Fruit fly (Drosophila melanogaster): ENCODE data around the gene Rat1.

The Rat1 gene

DNA sequence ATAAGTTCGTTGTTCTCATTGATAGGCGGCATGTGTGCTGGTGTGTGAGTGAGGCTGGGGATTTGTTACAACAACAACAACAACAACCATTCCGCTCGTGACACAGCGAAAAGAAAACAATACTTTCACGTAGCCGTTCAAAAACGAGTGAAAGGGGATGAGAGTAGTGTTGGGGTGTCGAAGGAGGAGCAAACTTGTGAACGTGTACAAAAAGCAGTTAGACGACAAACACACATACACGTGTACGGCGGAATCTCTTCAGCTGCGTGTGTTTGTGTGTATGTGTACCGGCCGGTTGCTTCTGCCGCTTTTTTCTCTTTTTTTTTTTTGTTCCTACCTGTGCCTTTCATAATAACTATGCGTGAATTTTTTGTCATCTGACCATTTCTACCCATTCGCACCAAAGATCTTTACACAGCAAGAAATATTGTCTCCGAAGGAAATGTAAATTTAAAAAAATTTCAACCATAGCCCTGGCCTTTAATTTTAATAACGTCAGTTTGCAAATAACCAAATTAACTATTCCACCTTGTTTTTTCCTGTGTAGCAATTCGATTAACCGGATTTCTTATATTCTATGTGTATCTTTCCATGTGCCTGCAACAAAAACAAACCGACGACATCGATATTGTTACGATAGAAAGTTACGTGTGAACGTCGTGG lies 14.3 kb downstream of the Rat1 start (continued):
- TF ChIP-seq Hr38 (GFP tag; optimal IDR thresholded peaks at IDR 0.05), result peak; percentile 41
- TF ChIP-seq Eip75B (GFP tag; optimal IDR thresholded peaks at IDR 0.05), result no peak
- TF ChIP-seq CG6808 (GFP tag; optimal IDR thresholded peaks at IDR 0.05), result peak; percentile 68
- TF ChIP-seq CG4318 (GFP tag; optimal IDR thresholded peaks at IDR 0.05), result peak; percentile 74
- peak; percentile 70 for TF ChIP-seq Lpt (GFP tag; optimal IDR thresholded peaks at IDR 0.05)
- TF ChIP-seq CG6163 (GFP tag; IDR thresholded peaks at IDR 0.05), result no peak; the same call in 1 of the 3 replicates
- no peak for TF ChIP-seq CG16779 (tag; optimal IDR thresholded peaks at IDR 0.05)
- peak; percentile 55 for TF ChIP-seq CG11902 (GFP tag; optimal IDR thresholded peaks at IDR 0.05)
- peak; percentile 81 for TF ChIP-seq topi (GFP tag; optimal IDR thresholded peaks at IDR 0.05)
- TF ChIP-seq Ets21C (GFP tag; optimal IDR thresholded peaks at IDR 0.05), result peak; percentile 69
- no peak for TF ChIP-seq CG3919 (GFP tag; optimal IDR thresholded peaks at IDR 0.05)
- TF ChIP-seq lz (GFP tag; optimal IDR thresholded peaks at IDR 0.05), result peak; percentile 78
- TF ChIP-seq Hr39 (GFP tag; optimal IDR thresholded peaks at IDR 0.05), result peak; percentile 77
- TF ChIP-seq CG3032 (tag; optimal IDR thresholded peaks at IDR 0.05), result peak; percentile 78
- no peak for TF ChIP-seq fd85E (GFP tag; optimal IDR thresholded peaks at IDR 0.05)
- TF ChIP-seq dsx (GFP tag; optimal IDR thresholded peaks at IDR 0.05; ENCODE audit: poor library complexity, severe bottlenecking), result peak; percentile 78
- no peak for TF ChIP-seq Smox (GFP tag; optimal IDR thresholded peaks at IDR 0.05)

DNA sequence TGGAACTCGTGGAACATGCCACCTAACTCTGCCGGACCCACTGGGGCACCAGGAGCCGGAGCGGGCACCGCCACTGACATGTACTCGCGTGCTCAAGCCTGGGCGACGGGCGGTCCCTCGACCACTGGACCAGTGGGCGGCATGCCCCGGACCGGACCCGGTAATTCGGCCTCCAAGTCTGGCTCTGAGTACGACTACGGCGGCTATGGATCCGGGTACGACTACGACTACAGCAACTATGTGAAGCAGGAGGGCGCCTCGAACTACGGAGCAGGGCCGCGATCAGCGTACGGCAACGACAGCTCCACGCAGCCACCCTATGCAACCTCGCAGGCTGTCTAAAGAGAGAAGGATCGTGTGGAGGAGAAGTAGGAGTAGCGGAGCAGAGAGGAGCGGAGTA lies 17.2 kb downstream of the Rat1 start:
- TF ChIP-seq topi (GFP tag; optimal IDR thresholded peaks at IDR 0.05), result no peak
- no peak for TF ChIP-seq CG7368 (GFP tag; optimal IDR thresholded peaks at IDR 0.05)
- no peak for TF ChIP-seq CG11902 (GFP tag; optimal IDR thresholded peaks at IDR 0.05)
- no peak for TF ChIP-seq CG31627 (GFP tag; optimal IDR thresholded peaks at IDR 0.05)
- no peak for TF ChIP-seq CG4318 (GFP tag; optimal IDR thresholded peaks at IDR 0.05)
- TF ChIP-seq CG32006 (GFP tag; optimal IDR thresholded peaks at IDR 0.05), result no peak
- TF ChIP-seq CG1621 (tag; optimal IDR thresholded peaks at IDR 0.05), result no peak
- no peak for TF ChIP-seq CG16779 (tag; optimal IDR thresholded peaks at IDR 0.05)
- TF ChIP-seq Eip75B (GFP tag; optimal IDR thresholded peaks at IDR 0.05), result no peak
- TF ChIP-seq CG34406 (GFP tag; optimal IDR thresholded peaks at IDR 0.05), result no peak
- TF ChIP-seq CG11762 (GFP tag; optimal IDR thresholded peaks at IDR 0.05; ENCODE audit: insufficient read depth), result no peak
- TF ChIP-seq acj6 (GFP tag; optimal IDR thresholded peaks at IDR 0.05), result no peak

DNA sequence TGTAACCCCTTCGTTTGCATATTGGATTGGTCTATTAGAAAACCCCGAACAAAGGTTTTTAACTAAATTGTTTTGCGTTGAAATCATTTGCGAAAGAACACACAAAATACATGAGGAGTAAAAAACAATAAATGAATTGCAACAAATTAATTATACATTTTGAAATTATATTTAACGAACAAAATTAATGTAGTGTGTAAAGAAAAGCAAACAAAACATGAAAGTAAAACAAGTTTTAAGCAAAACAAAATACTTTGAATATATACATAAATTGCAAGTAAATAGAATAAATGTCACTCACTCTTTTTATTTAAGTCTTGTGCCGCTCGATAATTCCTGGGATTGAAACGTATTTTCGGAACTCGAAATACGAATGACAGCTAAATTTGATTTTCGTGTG lies 23.9 kb downstream of the Rat1 start, which contains the start of gene CG43232:
TSS of gene CG43232 (plus strand) at position 301 of the 400 bp plus-strand sequence.
- no peak for TF ChIP-seq lz (GFP tag; optimal IDR thresholded peaks at IDR 0.05)
- TF ChIP-seq vri (GFP tag; optimal IDR thresholded peaks at IDR 0.05), result no peak
- no peak for TF ChIP-seq CG6854 (GFP tag; optimal IDR thresholded peaks at IDR 0.05)
- no peak for TF ChIP-seq Gug (GFP tag; IDR thresholded peaks at IDR 0.05)
- TF ChIP-seq CG1621 (tag; optimal IDR thresholded peaks at IDR 0.05), result no peak
- no peak for TF ChIP-seq eg (GFP tag; IDR thresholded peaks at IDR 0.05)
- no peak for TF ChIP-seq CG9139 (GFP tag; optimal IDR thresholded peaks at IDR 0.05)
- TF ChIP-seq CG31627 (GFP tag; optimal IDR thresholded peaks at IDR 0.05), result no peak
- no peak for TF ChIP-seq CG6163 (GFP tag; IDR thresholded peaks at IDR 0.05)
- no peak for TF ChIP-seq Sox15 (GFP tag; optimal IDR thresholded peaks at IDR 0.05)
- TF ChIP-seq ss (GFP tag; optimal IDR thresholded peaks at IDR 0.05), result no peak
- no peak for TF ChIP-seq CG4318 (GFP tag; optimal IDR thresholded peaks at IDR 0.05)
- TF ChIP-seq Met (GFP tag; optimal IDR thresholded peaks at IDR 0.05), result no peak
- no peak for TF ChIP-seq CG8119 (GFP tag; IDR thresholded peaks at IDR 0.05)
- no peak for TF ChIP-seq Hr38 (GFP tag; optimal IDR thresholded peaks at IDR 0.05)
- no peak for TF ChIP-seq CG6276 (GFP tag; optimal IDR thresholded peaks at IDR 0.05)
- TF ChIP-seq CG11762 (GFP tag; optimal IDR thresholded peaks at IDR 0.05; ENCODE audit: insufficient read depth), result no peak
- TF ChIP-seq CG11902 (GFP tag; optimal IDR thresholded peaks at IDR 0.05), result no peak
- no peak for TF ChIP-seq pdm3 (GFP tag; optimal IDR thresholded peaks at IDR 0.05)
- no peak for TF ChIP-seq fkh (GFP tag; optimal IDR thresholded peaks at IDR 0.05)

Measured in whole organism, prepupa.